Worm (Caenorhabditis elegans) whole organism, L1 larva: ENCODE measurements around the gene srh-145.

Experiments
- aha-1 ChIP-seq: fragments of 150-350 bp; optimal IDR thresholded peaks from 2 replicates; lab custom pipeline; 2014; ENCODE audit warnings: missing biosample characterization, missing genetic modification characterization
- alr-1 ChIP-seq: fragments of 200-800 bp; sonication (Bioruptor generic); optimal IDR thresholded peaks from 2 replicates; lab custom pipeline; 2018; ENCODE audit warnings: borderline replicate concordance, mild to moderate bottlenecking, missing genetic modification characterization, missing compliant biosample characterization
- aly-2 ChIP-seq: fragments of 150-350 bp; optimal IDR thresholded peaks from 2 replicates; lab custom pipeline; 2014; ENCODE audit warnings: missing biosample characterization, missing genetic modification characterization
- blmp-1 ChIP-seq: fragments of 150-350 bp; optimal IDR thresholded peaks from 2 replicates; lab custom pipeline; 2014; ENCODE audit warnings: missing biosample characterization, missing genetic modification characterization
- ceh-63 ChIP-seq: fragments of 200-800 bp; sonication (Bioruptor generic); optimal IDR thresholded peaks from 2 replicates; lab custom pipeline; 2018; ENCODE audit warnings: mild to moderate bottlenecking, missing genetic modification characterization, missing compliant biosample characterization
- ces-1 ChIP-seq: fragments of 150-350 bp; optimal IDR thresholded peaks from 2 replicates; lab custom pipeline; 2014; ENCODE audit warnings: missing biosample characterization, missing genetic modification reagents, missing genetic modification characterization
- dpl-1 ChIP-seq, 3 experiments: fragments of 150-350 bp in 2 of 3; sonication (generic microtip) in 1 of 3; optimal IDR thresholded peaks; 2 replicates each; lab custom pipeline; 2014 to 2017; ENCODE audit warnings: missing biosample characterization in 3 of 3, missing genetic modification characterization in 3 of 3, missing genetic modification reagents in 3 of 3
- elt-2 ChIP-seq: sonication (generic microtip); optimal IDR thresholded peaks from 2 replicates; lab custom pipeline; 2016; ENCODE audit warnings: missing genetic modification characterization, mild to moderate bottlenecking, inconsistent platforms, missing compliant biosample characterization, missing genetic modification reagents
- ets-5 ChIP-seq: fragments of 200-800 bp; sonication (Bioruptor generic); IDR thresholded peaks from 2 replicates; pipeline ENCODE4 v1.3.6; 2022; ENCODE audit warnings: missing genetic modification characterization, missing compliant biosample characterization
- fkh-10 ChIP-seq: sonication (generic microtip); optimal IDR thresholded peaks from 2 replicates; lab custom pipeline; 2017; ENCODE audit warnings: missing biosample characterization, missing genetic modification reagents, missing genetic modification characterization
- fkh-4 ChIP-seq: sonication (generic microtip); optimal IDR thresholded peaks from 2 replicates; lab custom pipeline; 2016; ENCODE audit warnings: missing compliant biosample characterization, missing genetic modification characterization, borderline replicate concordance
- fos-1 ChIP-seq: fragments of 150-350 bp; optimal IDR thresholded peaks from 2 replicates; lab custom pipeline; 2014; ENCODE audit warnings: missing biosample characterization, missing genetic modification characterization
- grh-1 ChIP-seq: fragments of 200-800 bp; sonication (Bioruptor generic); IDR thresholded peaks from 2 replicates; pipeline ENCODE4 v1.3.6; 2022; ENCODE audit warnings: missing genetic modification reagents, missing genetic modification characterization, missing compliant biosample characterization
- hlh-4 ChIP-seq: sonication (generic microtip); optimal IDR thresholded peaks from 2 replicates; lab custom pipeline; 2016; ENCODE audit warnings: mild to moderate bottlenecking, missing genetic modification characterization, missing compliant biosample characterization
- hpl-2 ChIP-seq: fragments of 150-350 bp; optimal IDR thresholded peaks from 2 replicates; lab custom pipeline; 2014; ENCODE audit warnings: missing biosample characterization, missing genetic modification reagents, missing genetic modification characterization
- irx-1 ChIP-seq: sonication (generic microtip); optimal IDR thresholded peaks from 2 replicates; lab custom pipeline; 2016; ENCODE audit warnings: missing genetic modification characterization, missing compliant biosample characterization
- lin-13 ChIP-seq: fragments of 150-350 bp; optimal IDR thresholded peaks from 2 replicates; lab custom pipeline; 2014; ENCODE audit warnings: missing biosample characterization, missing genetic modification reagents, missing genetic modification characterization
- lir-3 ChIP-seq: sonication (generic microtip); optimal IDR thresholded peaks from 2 replicates; lab custom pipeline; 2016; ENCODE audit warnings: mild to moderate bottlenecking, missing genetic modification characterization, moderate library complexity, missing compliant biosample characterization; ENCODE audit not compliant: poor library complexity
- mab-9 ChIP-seq: fragments of 200-800 bp; sonication (Bioruptor generic); IDR thresholded peaks from 2 replicates; pipeline ENCODE4 v1.3.6; 2022; ENCODE audit warnings: missing genetic modification reagents, missing genetic modification characterization, missing compliant biosample characterization
- mdl-1 ChIP-seq, 2 experiments: fragments of 150-350 bp; optimal IDR thresholded peaks; 2 replicates each; lab custom pipeline; 2014 to 2017; ENCODE audit warnings: missing biosample characterization in 2 of 2, missing genetic modification characterization in 2 of 2, inconsistent platforms in 1 of 2
- mep-1 ChIP-seq: fragments of 150-350 bp; optimal IDR thresholded peaks from 2 replicates; lab custom pipeline; 2014; ENCODE audit warnings: missing biosample characterization, missing genetic modification characterization
- nhr-12 ChIP-seq: sonication (generic microtip); optimal IDR thresholded peaks from 2 replicates; lab custom pipeline; 2017; ENCODE audit warnings: missing biosample characterization, missing genetic modification characterization
- nhr-19 ChIP-seq: fragments of 200-800 bp; sonication (Bioruptor generic); conservative IDR thresholded peaks from 2 replicates; pipeline ENCODE4 v1.3.6; 2022; ENCODE audit warnings: missing genetic modification characterization, missing compliant biosample characterization
- nhr-20 ChIP-seq: sonication (generic microtip); optimal IDR thresholded peaks from 2 replicates; lab custom pipeline; 2016; ENCODE audit warnings: mild to moderate bottlenecking, missing genetic modification characterization, missing compliant biosample characterization
- nhr-71 ChIP-seq: sonication (generic microtip); optimal IDR thresholded peaks from 2 replicates; lab custom pipeline; 2016; ENCODE audit warnings: mild to moderate bottlenecking, missing genetic modification characterization, moderate library complexity, missing compliant biosample characterization
- nhr-77 ChIP-seq: fragments of 150-350 bp; optimal IDR thresholded peaks from 2 replicates; lab custom pipeline; 2014; ENCODE audit warnings: missing biosample characterization, missing genetic modification characterization
- nhr-84 ChIP-seq: sonication (generic microtip); optimal IDR thresholded peaks from 2 replicates; lab custom pipeline; 2017; ENCODE audit warnings: missing biosample characterization, missing genetic modification characterization
- nhr-85 ChIP-seq: sonication (generic microtip); peaks from one replicate; lab custom pipeline; 2016; ENCODE audit warnings: missing genetic modification characterization, inconsistent platforms, missing compliant biosample characterization
- pag-3 ChIP-seq: sonication (generic microtip); optimal IDR thresholded peaks from 2 replicates; lab custom pipeline; 2017; ENCODE audit warnings: missing genetic modification characterization, mild to moderate bottlenecking, missing compliant biosample characterization, antibody characterized with exemption, borderline replicate concordance; ENCODE audit not compliant: insufficient read depth
- snpc-4 ChIP-seq: fragments of 150-350 bp; optimal IDR thresholded peaks from 2 replicates; lab custom pipeline; 2014; ENCODE audit warnings: missing biosample characterization, missing genetic modification characterization
- sptf-1 ChIP-seq: fragments of 150-350 bp; optimal IDR thresholded peaks from 2 replicates; lab custom pipeline; 2014; ENCODE audit warnings: missing biosample characterization, missing genetic modification characterization
- sup-37 ChIP-seq: fragments of 200-800 bp; sonication (Bioruptor generic); optimal IDR thresholded peaks from 2 replicates; lab custom pipeline; 2018; ENCODE audit warnings: mild to moderate bottlenecking, missing genetic modification characterization, missing compliant biosample characterization
- swsn-7 ChIP-seq: sonication (generic microtip); optimal IDR thresholded peaks from 2 replicates; lab custom pipeline; 2016; ENCODE audit warnings: missing genetic modification characterization, missing compliant biosample characterization
- tlp-1 ChIP-seq: fragments of 150-350 bp; optimal IDR thresholded peaks from 2 replicates; lab custom pipeline; 2014; ENCODE audit warnings: missing biosample characterization, missing genetic modification characterization
- unc-130 ChIP-seq: fragments of 150-350 bp; optimal IDR thresholded peaks from 2 replicates; lab custom pipeline; 2017; ENCODE audit warnings: missing biosample characterization, missing genetic modification characterization, inconsistent platforms
- unc-30 ChIP-seq: sonication (generic microtip); optimal IDR thresholded peaks from 2 replicates; lab custom pipeline; 2017; ENCODE audit warnings: missing biosample characterization, missing genetic modification characterization
- unc-62 ChIP-seq: fragments of 150-350 bp; optimal IDR thresholded peaks from 2 replicates; lab custom pipeline; 2014; ENCODE audit warnings: missing biosample characterization, missing genetic modification reagents, missing genetic modification characterization
- unc-98 ChIP-seq: fragments of 200-800 bp; sonication (Bioruptor generic); IDR thresholded peaks from 2 replicates; pipeline ENCODE4 v1.3.6; 2022; ENCODE audit warnings: missing genetic modification characterization, missing compliant biosample characterization
- ztf-4 ChIP-seq: fragments of 150-350 bp; optimal IDR thresholded peaks from 2 replicates; lab custom pipeline; 2014; ENCODE audit warnings: missing biosample characterization, missing genetic modification characterization

Gene srh-145

ce11 chrV:16443626-16444025 is 33.1 kb downstream of the srh-145 start, which contains the start of gene srh-141:
srh-141 (plus strand) TSS chrV:16443926.
- TF ChIP-seq nhr-77 (tag; lab: Kevin White, UChicago) (no peak), lin-13 (GFP tag; lab: Kevin White, UChicago) (no peak), alr-1 (no peak), lir-3 (tag; lab: Kevin White, UChicago) (no peak), mab-9 (GFP tag; lab: Robert Waterston, UW) (no peak), swsn-7 (tag; lab: Kevin White, UChicago) (no peak), ceh-63 (GFP tag; lab: Kevin White, UChicago) (no peak), tlp-1 (tag; lab: Kevin White, UChicago) (no peak), fkh-4 (tag; lab: Kevin White, UChicago) (no peak), hpl-2 (GFP tag; lab: Kevin White, UChicago) (no peak), sup-37 (GFP tag; lab: Kevin White, UChicago) (no peak), nhr-85 (tag; lab: Kevin White, UChicago) (no peak), nhr-84 (tag; lab: Kevin White, UChicago) (no peak), ces-1 (GFP tag; lab: Kevin White, UChicago) (no peak), hlh-4 (tag; lab: Kevin White, UChicago) (no peak), snpc-4 (no peak), blmp-1 (tag; lab: Kevin White, UChicago) (no peak), aly-2 (no peak), nhr-19 (GFP tag; lab: Robert Waterston, UW) (no peak)

ce11 chrV:16445676-16446075 is 35.2 kb downstream of the srh-145 start, which contains the start of gene T08G3.6:
T08G3.6 (plus strand) TSS chrV:16445976.
- TF ChIP-seq fos-1 (no peak), unc-30 (tag; lab: Kevin White, UChicago) (no peak)

ce11 chrV:16446191-16446590 is 35.7 kb downstream of the srh-145 start:
- TF ChIP-seq sptf-1 (tag; lab: Kevin White, UChicago), result no peak
- TF ChIP-seq unc-98, result no peak
- no peak for TF ChIP-seq ztf-4 (tag; lab: Kevin White, UChicago)
- no peak for TF ChIP-seq sup-37 (GFP tag; lab: Kevin White, UChicago)
- TF ChIP-seq grh-1 (GFP tag; lab: Robert Waterston, UW), result no peak
- no peak for TF ChIP-seq mep-1
- no peak for TF ChIP-seq pag-3 (tag; lab: Kevin White, UChicago)
- no peak for TF ChIP-seq hlh-4 (tag; lab: Kevin White, UChicago)
- TF ChIP-seq unc-62 (GFP tag; lab: Kevin White, UChicago), result no peak
- TF ChIP-seq nhr-71, result no peak
- no peak for TF ChIP-seq aha-1 (tag; lab: Kevin White, UChicago)
- TF ChIP-seq nhr-84 (tag; lab: Kevin White, UChicago), result no peak
- TF ChIP-seq irx-1 (tag; lab: Kevin White, UChicago), result no peak

- TF ChIP-seq unc-130 (tag; lab: Kevin White, UChicago) (no peak), blmp-1 (tag; lab: Kevin White, UChicago) (no peak), unc-62 (GFP tag; lab: Kevin White, UChicago) (no peak), fkh-4 (tag; lab: Kevin White, UChicago) (no peak), sptf-1 (tag; lab: Kevin White, UChicago) (no peak), fkh-10 (no peak), elt-2 (no peak), pag-3 (tag; lab: Kevin White, UChicago) (no peak), snpc-4 (no peak), mdl-1 (tag; optimal IDR thresholded peaks at IDR 0.05; lab: Kevin White, UChicago) (no peak), nhr-20 (tag; lab: Kevin White, UChicago) (no peak), dpl-1 (GFP tag; optimal IDR thresholded peaks at IDR 0.05; lab: Kevin White, UChicago) (no peak), nhr-12 (tag; lab: Kevin White, UChicago) (no peak), ets-5 (GFP tag; lab: Robert Waterston, UW) (no peak), swsn-7 (tag; lab: Kevin White, UChicago) (no peak)
These were observed 37.2 kb downstream of the srh-145 start, which contains the start of gene T08G3.13 for ce11 chrV:16447735-16448134. T08G3.13 (plus strand) TSS chrV:16448035.
